Fruit fly (Drosophila melanogaster) whole organism, wandering third instar larva: ENCODE measurements around the gene meigo.

ENCODE experiments used
- CG32264 ChIP-seq: fragments of 200-800 bp; sonication (Bioruptor generic); optimal IDR thresholded peaks from 2 replicates; lab custom pipeline; 2016; ENCODE audit warnings: missing biosample characterization, missing genetic modification characterization
- CG9705 ChIP-seq: fragments of 200-800 bp; sonication (Bioruptor generic); optimal IDR thresholded peaks from 2 replicates; lab custom pipeline; 2018; ENCODE audit warnings: missing biosample characterization, mild to moderate bottlenecking, missing genetic modification characterization
- CrebA ChIP-seq: fragments of 200-800 bp; sonication (Bioruptor generic); optimal IDR thresholded peaks from 2 replicates; lab custom pipeline; 2016; ENCODE audit warnings: missing biosample characterization, mild to moderate bottlenecking, missing genetic modification characterization, borderline replicate concordance
- Dfd ChIP-seq: fragments of >200 bp; optimal IDR thresholded peaks from 2 replicates; lab custom pipeline; 2017; ENCODE audit warnings: missing biosample characterization, missing genetic modification characterization
- Dif ChIP-seq: fragments of 200-275, 200-300 bp; sonication (Bioruptor generic); optimal IDR thresholded peaks from 2 replicates; lab custom pipeline; 2018; ENCODE audit warnings: missing biosample characterization, missing genetic modification characterization; ENCODE audit not compliant: partially characterized antibody
- GATAd ChIP-seq: sonication (Bioruptor generic); optimal IDR thresholded peaks from 2 replicates; lab custom pipeline; 2016; ENCODE audit warnings: missing biosample characterization, missing genetic modification characterization
- HLH106 ChIP-seq: fragments of 200-800 bp; optimal IDR thresholded peaks from 3 replicates; lab custom pipeline; 2019; ENCODE audit warnings: missing biosample characterization, mild to moderate bottlenecking, missing genetic modification characterization, moderate library complexity
- Hnf4 ChIP-seq: fragments of 200-800 bp; sonication (Bioruptor generic); optimal IDR thresholded peaks from 2 replicates; lab custom pipeline; 2016; ENCODE audit warnings: missing biosample characterization, mild to moderate bottlenecking, missing genetic modification characterization
- Hr78 ChIP-seq: fragments of >200 bp; optimal IDR thresholded peaks from 2 replicates; lab custom pipeline; 2017; ENCODE audit warnings: missing biosample characterization, missing genetic modification characterization
- Hr83 ChIP-seq: fragments of 200-300 bp; sonication (Bioruptor generic); optimal IDR thresholded peaks from 2 replicates; lab custom pipeline; 2016; ENCODE audit warnings: missing biosample characterization, mild to moderate bottlenecking, missing genetic modification characterization, moderate library complexity; ENCODE audit not compliant: poor library complexity, severe bottlenecking
- Jra ChIP-seq: sonication (Bioruptor generic); optimal IDR thresholded peaks from 2 replicates; lab custom pipeline; 2016; ENCODE audit warnings: missing biosample characterization, missing genetic modification characterization
- Mio ChIP-seq: sonication (Bioruptor generic); optimal IDR thresholded peaks from 2 replicates; lab custom pipeline; 2016; ENCODE audit warnings: missing biosample characterization, missing genetic modification characterization
- Myc ChIP-seq: fragments of >200 bp; optimal IDR thresholded peaks from 2 replicates; lab custom pipeline; 2017
- N ChIP-seq: fragments of >200 bp; optimal IDR thresholded peaks from 2 replicates; lab custom pipeline; 2018; ENCODE audit warnings: missing biosample characterization, missing external identifiers, missing genetic modification characterization
- OdsH ChIP-seq: fragments of 200-800 bp; sonication (Bioruptor generic); optimal IDR thresholded peaks from 2 replicates; lab custom pipeline; 2016; ENCODE audit warnings: missing biosample characterization, mild to moderate bottlenecking, missing genetic modification characterization
- Rel ChIP-seq, 2 experiments: fragments of 200-800 bp; sonication (Bioruptor generic) in 1 of 2; optimal IDR thresholded peaks; 2 replicates in 1 of 2; 3 replicates in 1 of 2; lab custom pipeline; 2016 to 2019; ENCODE audit warnings: mild to moderate bottlenecking in 2 of 2, missing biosample characterization in 2 of 2, missing genetic modification characterization in 2 of 2, moderate library complexity in 1 of 2
- Sp1 ChIP-seq: fragments of 200-800 bp; sonication (Bioruptor generic); optimal IDR thresholded peaks from 3 replicates; lab custom pipeline; 2019; ENCODE audit warnings: missing biosample characterization, mild to moderate bottlenecking, missing genetic modification characterization, moderate library complexity
- Vsx2 ChIP-seq: fragments of 200-300, 225-300 bp; sonication (Bioruptor generic); optimal IDR thresholded peaks from 2 replicates; lab custom pipeline; 2018; ENCODE audit warnings: missing biosample characterization, missing genetic modification characterization; ENCODE audit not compliant: partially characterized antibody
- br ChIP-seq: fragments of 200-800 bp; sonication (Bioruptor generic); optimal IDR thresholded peaks from 2 replicates; lab custom pipeline; 2016; ENCODE audit warnings: missing biosample characterization, missing genetic modification characterization
- brk ChIP-seq: fragments of 200-800 bp; sonication (Bioruptor generic); optimal IDR thresholded peaks from 2 replicates; lab custom pipeline; 2016; ENCODE audit warnings: missing biosample characterization, mild to moderate bottlenecking, missing genetic modification characterization
- dl ChIP-seq, 2 experiments: fragments of 175-275, 200-275 bp in 1 of 2; fragments of 200-275 bp in 1 of 2; sonication (Bioruptor generic); optimal IDR thresholded peaks; lab custom pipeline; 2018; ENCODE audit warnings: mild to moderate bottlenecking in 2 of 2, missing biosample characterization in 2 of 2, missing genetic modification characterization in 2 of 2, moderate library complexity in 2 of 2; ENCODE audit not compliant: partially characterized antibody in 2 of 2, insufficient read depth in 1 of 2
- dmrt93B ChIP-seq: fragments of 200-800 bp; sonication (Bioruptor generic); optimal IDR thresholded peaks from 2 replicates; lab custom pipeline; 2018; ENCODE audit warnings: missing biosample characterization, mild to moderate bottlenecking, missing genetic modification characterization
- dsf ChIP-seq: sonication (Bioruptor generic); optimal IDR thresholded peaks from 2 replicates; lab custom pipeline; 2016; ENCODE audit warnings: missing biosample characterization, missing genetic modification characterization, borderline replicate concordance
- ey ChIP-seq: fragments of 200-800 bp; sonication (Bioruptor generic); optimal IDR thresholded peaks from 2 replicates; lab custom pipeline; 2016; ENCODE audit warnings: missing biosample characterization, missing genetic modification characterization
- foxo ChIP-seq, 2 experiments: fragments of 200-800 bp; sonication (Bioruptor generic); optimal IDR thresholded peaks; 2 replicates in 1 of 2; 3 replicates in 1 of 2; lab custom pipeline; 2016 to 2017; ENCODE audit warnings: missing biosample characterization in 2 of 2, missing genetic modification characterization in 2 of 2
- fru ChIP-seq: fragments of 200-800 bp; sonication (Bioruptor generic); optimal IDR thresholded peaks from 3 replicates; lab custom pipeline; 2016; ENCODE audit warnings: missing biosample characterization, mild to moderate bottlenecking, missing genetic modification characterization
- h ChIP-seq: fragments of 200-800 bp; sonication (Bioruptor generic); optimal IDR thresholded peaks from 3 replicates; lab custom pipeline; 2016; ENCODE audit warnings: missing biosample characterization, mild to moderate bottlenecking, missing genetic modification characterization
- jim ChIP-seq: fragments of 175-275, 200-325 bp; sonication (Bioruptor generic); optimal IDR thresholded peaks from 2 replicates; lab custom pipeline; 2016; ENCODE audit warnings: missing biosample characterization, mild to moderate bottlenecking, missing genetic modification characterization
- lola ChIP-seq: fragments of >200 bp; optimal IDR thresholded peaks from 2 replicates; lab custom pipeline; 2017; ENCODE audit warnings: missing biosample characterization, missing genetic modification characterization
- pan ChIP-seq: fragments of >200 bp; optimal IDR thresholded peaks from 2 replicates; lab custom pipeline; 2017
- psq ChIP-seq: fragments of 200-800 bp; sonication (Bioruptor generic); optimal IDR thresholded peaks from 3 replicates; lab custom pipeline; 2017; ENCODE audit warnings: missing biosample characterization, mild to moderate bottlenecking, missing genetic modification characterization, moderate library complexity
- rgr ChIP-seq: fragments of 200-800 bp; sonication (Bioruptor generic); optimal IDR thresholded peaks from 3 replicates; lab custom pipeline; 2016; ENCODE audit warnings: missing biosample characterization, mild to moderate bottlenecking, missing genetic modification characterization
- sage ChIP-seq: fragments of 200-800 bp; sonication (Bioruptor generic); optimal IDR thresholded peaks from 2 replicates; lab custom pipeline; 2016; ENCODE audit warnings: missing biosample characterization, mild to moderate bottlenecking, missing genetic modification characterization
- tai ChIP-seq: sonication (Bioruptor generic); optimal IDR thresholded peaks from 2 replicates; lab custom pipeline; 2016; ENCODE audit warnings: missing biosample characterization, missing genetic modification characterization
- woc ChIP-seq: sonication (Bioruptor generic); optimal IDR thresholded peaks from 2 replicates; lab custom pipeline; 2016; ENCODE audit warnings: missing biosample characterization, mild to moderate bottlenecking, missing genetic modification characterization

meigo gene

dm6 chr3R:21111046-21111480, 27.0 kb upstream of the meigo start, which contains the start of gene Rab11:
TSS of gene Rab11 (plus strand) at chr3R:21111408.
- TF ChIP-seq Sp1 (GFP tag; lab: Kevin White, UChicago) (peak; percentile 39), br (peak; percentile 37), rgr (peak; percentile 63), woc (GFP tag; lab: Kevin White, UChicago) (peak; percentile 81), Hnf4 (GFP tag; lab: Kevin White, UChicago) (peak; percentile 58), Myc (peak; percentile 49), OdsH (peak; percentile 44), psq (peak; percentile 29), dsf (GFP tag; lab: Kevin White, UChicago) (peak; percentile 41), Jra (GFP tag; lab: Kevin White, UChicago) (peak; percentile 75), h (peak; percentile 70), HLH106 (tag; lab: Kevin White, UChicago) (peak; percentile 61), Mio (GFP tag; lab: Kevin White, UChicago) (no peak), Vsx2 (GFP tag; lab: Kevin White, UChicago) (no peak), CrebA (GFP tag; lab: Kevin White, UChicago) (no peak), GATAd (GFP tag; lab: Kevin White, UChicago) (no peak), brk (no peak), dmrt93B (GFP tag; lab: Kevin White, UChicago) (no peak), Hr78 (no peak), foxo (GFP tag; optimal IDR thresholded peaks at IDR 0.05; lab: Kevin White, UChicago) (peak in 1 of 2 experiments; percentile 70), jim (GFP tag; lab: Kevin White, UChicago) (no peak), Hr83 (GFP tag; lab: Kevin White, UChicago) (peak; percentile 56), ey (GFP tag; lab: Kevin White, UChicago) (peak; percentile 35), Dif (no peak), tai (GFP tag; lab: Kevin White, UChicago) (no peak), fru (peak; percentile 42), lola (GFP tag; lab: Kevin White, UChicago) (no peak), CG9705 (GFP tag; lab: Kevin White, UChicago) (peak; percentile 63)

dm6 chr3R:21111964-21112740, 25.9 kb upstream of the meigo start:
- TF ChIP-seq N (GFP tag; lab: Kevin White, UChicago) = no peak
- TF ChIP-seq h = peak; percentile 51
- TF ChIP-seq lola (GFP tag; lab: Kevin White, UChicago) = no peak
- peak; percentile 25 for TF ChIP-seq fru
- peak; percentile 22 for TF ChIP-seq CG32264 (GFP tag; lab: Kevin White, UChicago)
- TF ChIP-seq br = peak; percentile 23
- peak; percentile 42 for TF ChIP-seq woc (GFP tag; lab: Kevin White, UChicago)
- TF ChIP-seq dl (GFP tag; optimal IDR thresholded peaks at IDR 0.05; lab: Kevin White, UChicago; ENCODE audit: insufficient read depth in 1 of 2, partially characterized antibody in 2 of 2) = peak; percentile 51 to 52
- TF ChIP-seq HLH106 (tag; lab: Kevin White, UChicago) = peak; percentile 55
- TF ChIP-seq Dfd = no peak
- peak; percentile 54 for TF ChIP-seq Dif
- TF ChIP-seq Sp1 (GFP tag; lab: Kevin White, UChicago) = peak; percentile 41
- TF ChIP-seq tai (GFP tag; lab: Kevin White, UChicago) = no peak
- TF ChIP-seq dmrt93B (GFP tag; lab: Kevin White, UChicago) = no peak
- TF ChIP-seq foxo (GFP tag; optimal IDR thresholded peaks at IDR 0.05; lab: Kevin White, UChicago) = peak in 1 of 2 experiments; percentile 19
- peak; percentile 59 for TF ChIP-seq OdsH
- TF ChIP-seq Myc = no peak
- TF ChIP-seq pan (lab: Kevin White, UChicago) = no peak
- peak; percentile 1 for TF ChIP-seq psq
- TF ChIP-seq ey (GFP tag; lab: Kevin White, UChicago) = peak; percentile 36
- peak; percentile 61 for TF ChIP-seq sage (GFP tag; lab: Kevin White, UChicago)
- TF ChIP-seq brk = no peak
- no peak for TF ChIP-seq Rel (GFP tag; optimal IDR thresholded peaks at IDR 0.05; lab: Kevin White, UChicago)
- TF ChIP-seq Rel (tag; optimal IDR thresholded peaks at IDR 0.05; lab: Kevin White, UChicago) = peak; percentile 12
- TF ChIP-seq GATAd (GFP tag; lab: Kevin White, UChicago) = no peak
- TF ChIP-seq Hnf4 (GFP tag; lab: Kevin White, UChicago) = peak; percentile 19
- TF ChIP-seq rgr = peak; percentile 47
